Worm (Caenorhabditis elegans) whole organism, L4/young adult: ENCODE results near the gene smc-5.

Experiments
- W03F9.2 ChIP-seq: fragments of 150-350 bp; optimal IDR thresholded peaks from 2 replicates; lab custom pipeline; 2014; ENCODE audit warnings: missing biosample characterization, missing genetic modification characterization
- dao-5 ChIP-seq: sonication (generic microtip); optimal IDR thresholded peaks from 2 replicates; lab custom pipeline; 2016; ENCODE audit warnings: missing genotype, missing genetic modification characterization, moderate library complexity, missing compliant biosample characterization
- him-1 ChIP-seq: sonication (generic microtip); optimal IDR thresholded peaks from 2 replicates; lab custom pipeline; 2016; ENCODE audit warnings: missing genotype, missing genetic modification reagents, missing genetic modification characterization, missing compliant biosample characterization

DNA sequence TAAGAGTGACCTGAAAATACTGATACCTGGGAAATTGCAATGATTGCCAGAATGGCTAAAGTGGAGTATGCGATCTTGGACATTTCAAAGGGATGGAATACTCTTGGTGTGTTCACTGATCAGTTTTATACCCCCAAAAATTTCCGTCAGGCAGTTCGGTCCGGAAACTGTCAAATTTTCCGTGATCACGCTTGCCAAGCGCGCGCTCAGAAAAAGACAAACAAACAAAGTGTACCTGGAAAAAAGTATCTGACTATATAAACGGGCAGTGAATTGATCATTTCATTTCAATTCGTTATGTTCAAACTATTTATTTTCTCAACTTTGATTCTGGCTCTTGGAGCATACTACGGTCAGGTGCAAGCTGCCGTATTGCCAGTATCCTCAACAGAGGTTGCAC lies 39.8 kb downstream of the smc-5 start, which contains the start of the genes idpb-3 and idpb-1:
- TF ChIP-seq W03F9.2 (no peak), him-1 (no peak), dao-5 (tag; lab: Kevin White, UChicago) (no peak)
